Fruit fly (Drosophila melanogaster) whole organism, embryonic: ENCODE data around the gene CG32537.

Experiments used
- Antp ChIP-seq: fragments of 200-800 bp; sonication (Bioruptor generic); optimal IDR thresholded peaks from 3 replicates; lab custom pipeline; 2016; ENCODE audit warnings: missing biosample characterization, missing genetic modification characterization
- Asciz ChIP-seq: fragments of 200-800 bp; sonication (Bioruptor generic); optimal IDR thresholded peaks from 2 replicates; lab custom pipeline; 2017; ENCODE audit warnings: missing biosample characterization, mild to moderate bottlenecking, missing genetic modification characterization, missing genetic modification reagents
- CG11560 ChIP-seq: fragments of 200-800 bp; sonication (Bioruptor generic); IDR thresholded peaks from 3 replicates; pipeline ENCODE4 v1.3.6; 2022; ENCODE audit warnings: missing biosample characterization, missing genetic modification characterization
- CG11695 ChIP-seq: fragments of 200-800 bp; sonication (Bioruptor generic); IDR thresholded peaks from 3 replicates; pipeline ENCODE4 v1.3.6; 2022; ENCODE audit warnings: missing biosample characterization, missing genetic modification characterization
- CG12155 ChIP-seq: fragments of 200-800 bp; sonication (Bioruptor generic); optimal IDR thresholded peaks from 3 replicates; lab custom pipeline; 2016; ENCODE audit warnings: missing biosample characterization, missing genetic modification characterization
- CG13123 ChIP-seq: fragments of 200-800 bp; sonication (Bioruptor generic); optimal IDR thresholded peaks from 2 replicates; lab custom pipeline; 2016; ENCODE audit warnings: missing biosample characterization, missing genetic modification characterization
- CG14014 ChIP-seq: fragments of 200-800 bp; sonication (Bioruptor generic); IDR thresholded peaks from 2 replicates; pipeline ENCODE4 v1.3.6; 2022; ENCODE audit warnings: missing biosample characterization, missing genetic modification characterization
- CG14441 ChIP-seq: fragments of 200-800 bp; sonication (Bioruptor generic); IDR thresholded peaks from 2 replicates; pipeline ENCODE4 v1.3.6; 2022; ENCODE audit warnings: missing biosample characterization, missing genetic modification characterization
- CG14667 ChIP-seq: fragments of 200-800 bp; sonication (Bioruptor generic); IDR thresholded peaks from 2 replicates; pipeline ENCODE4 v1.3.6; 2022; ENCODE audit warnings: missing biosample characterization, missing genetic modification characterization
- CG1602 ChIP-seq: fragments of 200-800 bp; sonication (Bioruptor generic); optimal IDR thresholded peaks from 3 replicates; lab custom pipeline; 2016; ENCODE audit warnings: missing biosample characterization, missing genetic modification characterization
- CG16815 ChIP-seq: fragments of 200-800 bp; sonication (Bioruptor generic); optimal IDR thresholded peaks from 3 replicates; lab custom pipeline; 2017; ENCODE audit warnings: missing biosample characterization, mild to moderate bottlenecking, missing genetic modification characterization
- CG17359 ChIP-seq: fragments of 200-800 bp; sonication (Bioruptor generic); optimal IDR thresholded peaks from 3 replicates; lab custom pipeline; 2018; ENCODE audit warnings: missing biosample characterization, mild to moderate bottlenecking, missing genetic modification characterization, moderate library complexity
- CG1792 ChIP-seq: fragments of 200-800 bp; sonication (Bioruptor generic); optimal IDR thresholded peaks from 2 replicates; lab custom pipeline; 2016; ENCODE audit warnings: missing biosample characterization, missing genetic modification characterization
- CG2116 ChIP-seq: fragments of 200-800 bp; sonication (Bioruptor generic); optimal IDR thresholded peaks from 3 replicates; lab custom pipeline; 2018; ENCODE audit warnings: missing biosample characterization, mild to moderate bottlenecking, missing genetic modification characterization
- CG2678 ChIP-seq: fragments of 200-800 bp; sonication (Bioruptor generic); optimal IDR thresholded peaks from 3 replicates; lab custom pipeline; 2019; ENCODE audit warnings: missing biosample characterization, mild to moderate bottlenecking, missing genetic modification characterization, moderate library complexity
- CG2875 ChIP-seq: fragments of 200-800 bp; sonication (Bioruptor generic); optimal IDR thresholded peaks from 2 replicates; lab custom pipeline; 2017; ENCODE audit warnings: missing biosample characterization, mild to moderate bottlenecking, missing genetic modification characterization, missing genetic modification reagents
- CG4424 ChIP-seq: fragments of 200-800 bp; sonication (Bioruptor generic); optimal IDR thresholded peaks from 3 replicates; lab custom pipeline; 2016; ENCODE audit warnings: missing biosample characterization, missing genetic modification characterization
- CG6689 ChIP-seq: fragments of 200-800 bp; sonication (Bioruptor generic); IDR thresholded peaks from 2 replicates; pipeline ENCODE4 v1.3.6; 2022; ENCODE audit warnings: missing biosample characterization, missing genetic modification characterization
- CTCF ChIP-seq: fragments of 200-800 bp; sonication (Bioruptor generic); optimal IDR thresholded peaks from 2 replicates; lab custom pipeline; 2017; ENCODE audit warnings: missing biosample characterization, mild to moderate bottlenecking, missing genetic modification characterization, moderate library complexity
- Camta ChIP-seq: fragments of 200-800 bp; sonication (Bioruptor generic); optimal IDR thresholded peaks from 2 replicates; lab custom pipeline; 2016; ENCODE audit warnings: missing biosample characterization, missing genetic modification characterization
- Dbx ChIP-seq: fragments of 200-800 bp; sonication (Bioruptor generic); IDR thresholded peaks from 3 replicates; pipeline ENCODE4 v1.3.6; 2022; ENCODE audit warnings: missing biosample characterization, missing genetic modification characterization
- Dek ChIP-seq: fragments of 200-800 bp; sonication (Bioruptor generic); optimal IDR thresholded peaks from 3 replicates; lab custom pipeline; 2019; ENCODE audit warnings: missing biosample characterization, mild to moderate bottlenecking, missing genetic modification characterization, moderate library complexity
- Dip2 ChIP-seq: fragments of 200-800 bp; sonication (Bioruptor generic); IDR thresholded peaks from 2 replicates; pipeline ENCODE4 v1.3.6; 2022; ENCODE audit warnings: missing biosample characterization, missing genetic modification characterization
- ERR ChIP-seq: fragments of 200-800 bp; sonication (Bioruptor generic); optimal IDR thresholded peaks from 2 replicates; lab custom pipeline; 2016; ENCODE audit warnings: missing biosample characterization, missing genetic modification characterization
- HLHmδ ChIP-seq: fragments of 200-800 bp; sonication (Bioruptor generic); optimal IDR thresholded peaks from 2 replicates; lab custom pipeline; 2018; ENCODE audit warnings: missing biosample characterization, mild to moderate bottlenecking, missing genetic modification characterization, moderate library complexity
- Hsf ChIP-seq: fragments of 200-800 bp; sonication (Bioruptor generic); optimal IDR thresholded peaks from 3 replicates; lab custom pipeline; 2016; ENCODE audit warnings: missing biosample characterization, missing genetic modification characterization
- Mrtf ChIP-seq: fragments of 200-800 bp; sonication (Bioruptor generic); IDR thresholded peaks from 3 replicates; pipeline ENCODE4 v1.3.6; 2022; ENCODE audit warnings: missing biosample characterization, missing genetic modification characterization
- Neu2 ChIP-seq: fragments of 200-800 bp; sonication (Bioruptor generic); optimal IDR thresholded peaks from 3 replicates; lab custom pipeline; 2016; ENCODE audit warnings: missing biosample characterization, missing genetic modification characterization, borderline replicate concordance
- Nf-YB ChIP-seq: fragments of 200-800 bp; sonication (Bioruptor generic); optimal IDR thresholded peaks from 3 replicates; lab custom pipeline; 2019; ENCODE audit warnings: missing biosample characterization, mild to moderate bottlenecking, missing genetic modification characterization, moderate library complexity
- PHDP ChIP-seq: fragments of 200-800 bp; sonication (Bioruptor generic); optimal IDR thresholded peaks from 3 replicates; lab custom pipeline; 2018; ENCODE audit warnings: missing biosample characterization, mild to moderate bottlenecking, missing genetic modification characterization, moderate library complexity
- Spps ChIP-seq: fragments of 200-800 bp; sonication (Bioruptor generic); optimal IDR thresholded peaks from 2 replicates; lab custom pipeline; 2018; ENCODE audit warnings: missing biosample characterization, mild to moderate bottlenecking, missing genetic modification characterization
- Usf ChIP-seq: fragments of 200-800 bp; sonication (Bioruptor generic); optimal IDR thresholded peaks from 2 replicates; lab custom pipeline; 2017; ENCODE audit warnings: missing genotype, missing biosample characterization, missing genetic modification characterization
- ab ChIP-seq: fragments of 200-800 bp; sonication (Bioruptor generic); optimal IDR thresholded peaks from 2 replicates; lab custom pipeline; 2016; ENCODE audit warnings: missing biosample characterization, missing genetic modification characterization
- ewg ChIP-seq: fragments of 200-800 bp; sonication (Bioruptor generic); optimal IDR thresholded peaks from 3 replicates; lab custom pipeline; 2017; ENCODE audit warnings: mild to moderate bottlenecking, missing biosample characterization, missing genetic modification reagents, missing genetic modification characterization
- ind ChIP-seq: fragments of 200-800 bp; sonication (Bioruptor generic); optimal IDR thresholded peaks from 3 replicates; lab custom pipeline; 2016; ENCODE audit warnings: missing biosample characterization, missing genetic modification characterization
- mirr ChIP-seq: fragments of 200-800 bp; sonication (Bioruptor generic); optimal IDR thresholded peaks from 3 replicates; lab custom pipeline; 2018; ENCODE audit warnings: missing biosample characterization, mild to moderate bottlenecking, missing genetic modification characterization
- org-1 ChIP-seq: fragments of 200-800 bp; sonication (Bioruptor generic); optimal IDR thresholded peaks from 2 replicates; lab custom pipeline; 2017; ENCODE audit warnings: missing biosample characterization, missing genetic modification characterization
- phol ChIP-seq: fragments of 200-800 bp; sonication (Bioruptor generic); optimal IDR thresholded peaks from 3 replicates; lab custom pipeline; 2018; ENCODE audit warnings: missing biosample characterization, mild to moderate bottlenecking, missing genetic modification characterization, moderate library complexity
- prd ChIP-seq, 3 experiments: fragments of >200 bp in 2 of 3; fragments of 200-800 bp in 1 of 3; sonication (Bioruptor generic) in 1 of 3; optimal IDR thresholded peaks in 2 of 3; IDR thresholded peaks in 1 of 3; 2 replicates in 2 of 3; 3 replicates in 1 of 3; pipeline versions ENCODE4 v1.3.6 to Lab custom; 2017 to 2022; ENCODE audit warnings: missing biosample characterization in 1 of 3, missing genetic modification characterization in 1 of 3
- pros ChIP-seq: fragments of 200-800 bp; sonication (Bioruptor generic); optimal IDR thresholded peaks from 3 replicates; lab custom pipeline; 2019; ENCODE audit warnings: missing biosample characterization, mild to moderate bottlenecking, missing genetic modification characterization, moderate library complexity
- pum ChIP-seq: fragments of 200-800 bp; sonication (Bioruptor generic); optimal IDR thresholded peaks from 2 replicates; lab custom pipeline; 2016; ENCODE audit warnings: missing biosample characterization, missing genetic modification characterization
- rib ChIP-seq: fragments of 200-800 bp; sonication (Bioruptor generic); IDR thresholded peaks from 2 replicates; pipeline ENCODE4 v1.3.6; 2022; ENCODE audit warnings: missing biosample characterization, missing genetic modification characterization
- ssp ChIP-seq: fragments of 200-800 bp; sonication (Bioruptor generic); IDR thresholded peaks from 2 replicates; pipeline ENCODE4 v1.3.6; 2022; ENCODE audit warnings: missing biosample characterization, missing genetic modification characterization
- tin ChIP-seq: fragments of 200-800 bp; sonication (Bioruptor generic); optimal IDR thresholded peaks from 3 replicates; lab custom pipeline; 2016; ENCODE audit warnings: missing biosample characterization, missing genetic modification characterization
- tll ChIP-seq, 2 experiments: fragments of 200-800 bp in 1 of 2; fragments of >200 bp in 1 of 2; sonication (Bioruptor generic) in 1 of 2; optimal IDR thresholded peaks; 2 replicates each; lab custom pipeline; 2017 to 2019; ENCODE audit warnings: missing biosample characterization in 2 of 2, missing genetic modification characterization in 2 of 2, mild to moderate bottlenecking in 1 of 2, moderate library complexity in 1 of 2
- ttk ChIP-seq: fragments of 200-800 bp; sonication (Bioruptor generic); IDR thresholded peaks from 2 replicates; pipeline ENCODE4 v2.1.2; 2022; ENCODE audit warnings: missing biosample characterization, missing genetic modification characterization
- usp ChIP-seq: fragments of >200 bp; optimal IDR thresholded peaks from 2 replicates; lab custom pipeline; 2017; ENCODE audit warnings: missing biosample characterization, missing genetic modification characterization
- vfl ChIP-seq: fragments of 200-800 bp; sonication (Bioruptor generic); optimal IDR thresholded peaks from 2 replicates; lab custom pipeline; 2016; ENCODE audit warnings: missing biosample characterization, missing genetic modification characterization
- zen ChIP-seq: fragments of 200-800 bp; sonication (Bioruptor generic); optimal IDR thresholded peaks from 3 replicates; lab custom pipeline; 2018; ENCODE audit warnings: missing biosample characterization, mild to moderate bottlenecking, missing genetic modification characterization, moderate library complexity

Gene CG32537

DNA sequence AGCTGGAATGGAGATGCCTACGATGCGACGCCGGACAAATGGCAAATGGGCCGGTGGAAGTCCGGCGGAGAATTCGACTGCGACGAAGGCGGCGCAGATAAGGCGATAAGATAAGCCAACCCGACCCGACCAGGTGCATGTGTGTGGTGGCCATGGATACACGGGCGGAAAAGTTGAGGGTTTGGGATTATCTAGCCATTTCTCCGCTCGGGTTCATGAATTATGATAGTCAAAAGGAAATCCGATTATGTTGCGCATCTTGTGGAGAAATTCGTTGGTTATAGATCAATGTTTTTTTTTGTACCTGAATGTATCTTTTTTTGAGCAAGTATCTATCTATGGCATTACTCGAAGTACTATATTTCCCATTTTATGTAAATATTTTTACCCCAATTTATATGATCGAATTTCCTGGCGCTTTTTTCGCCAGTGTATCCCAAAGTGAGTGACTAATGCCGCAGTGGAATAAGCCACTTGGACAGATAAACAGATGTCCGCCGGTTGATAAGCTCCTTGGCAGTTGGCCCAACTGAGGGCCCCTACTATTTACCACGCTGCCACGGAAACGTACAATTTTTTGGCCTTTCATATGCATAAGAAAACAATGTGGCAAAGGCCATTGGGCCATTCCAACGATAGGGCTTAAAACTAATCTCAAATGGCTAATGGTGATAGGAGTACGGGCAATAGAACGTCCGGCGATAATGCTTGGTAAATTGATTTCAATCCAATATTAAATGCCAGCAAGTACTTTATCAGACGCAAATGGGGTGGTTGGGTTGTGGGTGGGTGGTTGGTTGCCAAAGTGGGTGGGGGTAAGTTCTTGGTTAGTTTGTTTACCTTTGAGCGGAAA is 28.9 kb downstream of the CG32537 start, which contains the start of gene CG7992 (continued):
- TF ChIP-seq pros (peak; percentile 40), CG17359 (tag; lab: Kevin White, UChicago) (peak; percentile 47), CG1792 (GFP tag; lab: Kevin White, UChicago) (peak; percentile 48), org-1 (GFP tag; lab: Kevin White, UChicago) (peak; percentile 63), ind (peak; percentile 54), Camta (GFP tag; lab: Kevin White, UChicago) (peak; percentile 16), CG11560 (tag; lab: Robert Waterston, UW) (no peak), Mrtf (GFP tag; lab: Robert Waterston, UW) (0 out of 3 replicates have a peak, but pooled peaks have one; percentile 44), Dip2 (GFP tag; lab: Robert Waterston, UW) (no peak), CG1602 (GFP tag; lab: Kevin White, UChicago) (peak; percentile 35), CG2116 (GFP tag; lab: Kevin White, UChicago) (peak; percentile 13), Antp (GFP tag; lab: Kevin White, UChicago) (peak; percentile 45), ssp (GFP tag; lab: Robert Waterston, UW) (0 out of 2 replicates have a peak, but pooled peaks have one; percentile 18), rib (GFP tag; lab: Robert Waterston, UW) (no peak), PHDP (tag; lab: Kevin White, UChicago) (peak; percentile 56), Asciz (GFP tag; lab: Kevin White, UChicago) (peak; percentile 14), CG14441 (GFP tag; lab: Robert Waterston, UW) (peak; percentile 51; the same call in 1 of the 2 replicates), HLHmδ (GFP tag; lab: Kevin White, UChicago) (no peak), CG2875 (GFP tag; lab: Kevin White, UChicago) (no peak), ERR (no peak), CG6689 (GFP tag; lab: Robert Waterston, UW) (peak; percentile 63), tll (GFP tag; optimal IDR thresholded peaks at IDR 0.05; lab: Kevin White, UChicago) (no peak), CG14667 (no peak), prd (optimal IDR thresholded peaks at IDR 0.05; lab: Kevin White, UChicago) (no peak), prd (GFP tag; IDR thresholded peaks at IDR 0.05; lab: Robert Waterston, UW) (peak; percentile 41; the same call in 1 of the 3 replicates), zen (tag; lab: Kevin White, UChicago) (peak; percentile 23), CG12155 (GFP tag; lab: Kevin White, UChicago) (peak; percentile 53), CTCF (GFP tag; lab: Kevin White, UChicago) (no peak), CG14014 (GFP tag; lab: Robert Waterston, UW) (0 out of 2 replicates have a peak, but pooled peaks have one; percentile 15), Neu2 (GFP tag; lab: Kevin White, UChicago) (no peak), tin (peak; percentile 43), ewg (GFP tag; lab: Kevin White, UChicago) (peak; percentile 32), phol (tag; lab: Kevin White, UChicago) (peak; percentile 48), Usf (GFP tag; lab: Kevin White, UChicago) (peak; percentile 10), ab (GFP tag; lab: Kevin White, UChicago) (no peak), CG4424 (peak; percentile 41), Spps (no peak), CG2678 (tag; lab: Kevin White, UChicago) (peak; percentile 83), Dbx (GFP tag; lab: Robert Waterston, UW) (0 out of 3 replicates have a peak, but pooled peaks have one; percentile 32), CG13123 (GFP tag; lab: Kevin White, UChicago) (peak; percentile 21), pum (peak; percentile 56), CG16815 (GFP tag; lab: Kevin White, UChicago) (peak; percentile 36), usp (GFP tag; lab: Kevin White, UChicago) (no peak), Hsf (GFP tag; lab: Kevin White, UChicago) (peak; percentile 58), Dek (tag; lab: Kevin White, UChicago) (peak; percentile 53), ttk (0 out of 2 replicates have a peak, but pooled peaks have one; percentile 23), Nf-YB (GFP tag; lab: Kevin White, UChicago) (peak; percentile 25), CG11695 (GFP tag; lab: Robert Waterston, UW) (peak; percentile 57; the same call in 2 of the 3 replicates), mirr (GFP tag; lab: Kevin White, UChicago) (peak; percentile 92), vfl (GFP tag; lab: Kevin White, UChicago) (peak; percentile 12)
